Fruit fly (Drosophila melanogaster) whole organism, embryonic: ENCODE data around the gene cype.

Experiments
- CG11398 ChIP-seq: fragments of 200-800 bp; sonication (Bioruptor generic); optimal IDR thresholded peaks from 2 replicates; lab custom pipeline; 2016; ENCODE audit warnings: missing biosample characterization, missing genetic modification characterization
- CG12071 ChIP-seq: fragments of 200-800 bp; sonication (Bioruptor generic); optimal IDR thresholded peaks from 3 replicates; lab custom pipeline; 2018; ENCODE audit warnings: missing biosample characterization, mild to moderate bottlenecking, missing genetic modification characterization
- CG12155 ChIP-seq: fragments of 200-800 bp; sonication (Bioruptor generic); optimal IDR thresholded peaks from 3 replicates; lab custom pipeline; 2016; ENCODE audit warnings: missing biosample characterization, missing genetic modification characterization
- CG12659 ChIP-seq: fragments of 200-800 bp; sonication (Bioruptor generic); optimal IDR thresholded peaks from 3 replicates; lab custom pipeline; 2017; ENCODE audit warnings: mild to moderate bottlenecking, missing biosample characterization, missing genetic modification reagents, missing genetic modification characterization
- CG12942 ChIP-seq: fragments of 200-800 bp; sonication (Bioruptor generic); optimal IDR thresholded peaks from 3 replicates; lab custom pipeline; 2016; ENCODE audit warnings: missing biosample characterization, missing genetic modification characterization
- CG13424 ChIP-seq: fragments of 200-800 bp; sonication (Bioruptor generic); optimal IDR thresholded peaks from 2 replicates; lab custom pipeline; 2019; ENCODE audit warnings: missing biosample characterization, mild to moderate bottlenecking, missing genetic modification characterization, moderate library complexity
- CG14965 ChIP-seq: fragments of 200-800 bp; sonication (Bioruptor generic); optimal IDR thresholded peaks from 2 replicates; lab custom pipeline; 2016; ENCODE audit warnings: missing biosample characterization, missing genetic modification characterization, borderline replicate concordance
- CG15011 ChIP-seq: fragments of 200-800 bp; sonication (Bioruptor generic); optimal IDR thresholded peaks from 3 replicates; lab custom pipeline; 2018; ENCODE audit warnings: missing biosample characterization, mild to moderate bottlenecking, missing genetic modification characterization
- CG17912 ChIP-seq: fragments of 200-800 bp; sonication (Bioruptor generic); optimal IDR thresholded peaks from 2 replicates; lab custom pipeline; 2018; ENCODE audit warnings: missing biosample characterization, mild to moderate bottlenecking, missing genetic modification characterization
- CG3838 ChIP-seq: fragments of 200-800 bp; sonication (Bioruptor generic); optimal IDR thresholded peaks from 3 replicates; lab custom pipeline; 2016; ENCODE audit warnings: missing biosample characterization, missing genetic modification characterization
- CG4404 ChIP-seq: fragments of 200-800 bp; sonication (Bioruptor generic); IDR thresholded peaks from 2 replicates; pipeline ENCODE4 v1.3.6; 2022; ENCODE audit warnings: missing biosample characterization, missing genetic modification characterization
- CG4617 ChIP-seq: fragments of 200-800 bp; sonication (Bioruptor generic); optimal IDR thresholded peaks from 3 replicates; lab custom pipeline; 2016; ENCODE audit warnings: missing biosample characterization, missing genetic modification characterization, borderline replicate concordance
- CG5953 ChIP-seq: fragments of 200-800 bp; sonication (Bioruptor generic); IDR thresholded peaks from 2 replicates; pipeline ENCODE4 v1.3.6; 2022; ENCODE audit warnings: missing biosample characterization, missing genetic modification characterization
- CG9817 ChIP-seq: fragments of 200-800 bp; sonication (Bioruptor generic); optimal IDR thresholded peaks from 2 replicates; lab custom pipeline; 2018; ENCODE audit warnings: missing biosample characterization, mild to moderate bottlenecking, missing genetic modification characterization, moderate library complexity
- Deaf1 ChIP-seq: fragments of 200-800 bp; optimal IDR thresholded peaks from 3 replicates; lab custom pipeline; 2019; ENCODE audit warnings: missing biosample characterization, mild to moderate bottlenecking, missing genetic modification characterization, moderate library complexity
- H15 ChIP-seq: fragments of 200-800 bp; sonication (Bioruptor generic); IDR thresholded peaks from 3 replicates; pipeline ENCODE4 v1.3.6; 2022; ENCODE audit warnings: missing biosample characterization, missing genetic modification characterization
- HLH4C ChIP-seq: fragments of 200-800 bp; sonication (Bioruptor generic); IDR thresholded peaks from 3 replicates; pipeline ENCODE4 v1.3.6; 2022; ENCODE audit warnings: missing biosample characterization, missing genetic modification characterization; ENCODE audit not compliant: partially characterized antibody
- Hey ChIP-seq: fragments of 200-800 bp; sonication (Bioruptor generic); optimal IDR thresholded peaks from 3 replicates; lab custom pipeline; 2018; ENCODE audit warnings: missing biosample characterization, mild to moderate bottlenecking, missing genetic modification characterization
- Hr78 ChIP-seq, 2 experiments: fragments of 200-800 bp in 1 of 2; fragments of >200 bp in 1 of 2; sonication (Bioruptor generic) in 1 of 2; optimal IDR thresholded peaks; 2 replicates each; lab custom pipeline; 2017 to 2019; ENCODE audit warnings: missing biosample characterization in 2 of 2, missing genetic modification characterization in 2 of 2, mild to moderate bottlenecking in 1 of 2, moderate library complexity in 1 of 2
- Hsf ChIP-seq: fragments of 200-800 bp; sonication (Bioruptor generic); optimal IDR thresholded peaks from 3 replicates; lab custom pipeline; 2016; ENCODE audit warnings: missing biosample characterization, missing genetic modification characterization
- Lim3 ChIP-seq: fragments of 200-800 bp; sonication (Bioruptor generic); IDR thresholded peaks from 2 replicates; pipeline ENCODE4 v1.3.6; 2022; ENCODE audit warnings: missing biosample characterization, missing genetic modification characterization
- NK7.1 ChIP-seq: fragments of 200-800 bp; sonication (Bioruptor generic); optimal IDR thresholded peaks from 3 replicates; lab custom pipeline; 2016; ENCODE audit warnings: missing biosample characterization, missing genetic modification characterization
- Pdp1 ChIP-seq, 2 experiments: fragments of 200-800 bp; sonication (Bioruptor generic); optimal IDR thresholded peaks; 3 replicates each; lab custom pipeline; 2016; ENCODE audit warnings: missing biosample characterization in 2 of 2, missing genetic modification characterization in 2 of 2, mild to moderate bottlenecking in 1 of 2, moderate library complexity in 1 of 2
- Rx ChIP-seq: fragments of 200-800 bp; sonication (Bioruptor generic); IDR thresholded peaks from 2 replicates; pipeline ENCODE4 v1.3.6; 2022; ENCODE audit warnings: missing biosample characterization, missing genetic modification characterization
- aop ChIP-seq: fragments of 200-800 bp; sonication (Bioruptor generic); IDR thresholded peaks from 2 replicates; pipeline ENCODE4 v1.3.6; 2022; ENCODE audit warnings: missing biosample characterization, missing genetic modification characterization
- bcd ChIP-seq: fragments of 200-800 bp; sonication (Bioruptor generic); optimal IDR thresholded peaks from 2 replicates; lab custom pipeline; 2017; ENCODE audit warnings: missing biosample characterization, mild to moderate bottlenecking, missing genetic modification characterization
- emc ChIP-seq: fragments of 200-800 bp; sonication (Bioruptor generic); optimal IDR thresholded peaks from 2 replicates; lab custom pipeline; 2016; ENCODE audit warnings: missing biosample characterization, missing genetic modification characterization
- ewg ChIP-seq: fragments of 200-800 bp; sonication (Bioruptor generic); optimal IDR thresholded peaks from 3 replicates; lab custom pipeline; 2017; ENCODE audit warnings: mild to moderate bottlenecking, missing biosample characterization, missing genetic modification reagents, missing genetic modification characterization
- exex ChIP-seq: fragments of 200-800 bp; sonication (Bioruptor generic); optimal IDR thresholded peaks from 4 replicates; lab custom pipeline; 2018; ENCODE audit warnings: missing biosample characterization, mild to moderate bottlenecking, missing genetic modification characterization, moderate library complexity
- ftz-f1 ChIP-seq: fragments of 200-800 bp; sonication (Bioruptor generic); optimal IDR thresholded peaks from 2 replicates; lab custom pipeline; 2016; ENCODE audit warnings: missing biosample characterization, missing genetic modification characterization
- inv ChIP-seq: fragments of 200-800 bp; sonication (Bioruptor generic); IDR thresholded peaks from 2 replicates; pipeline ENCODE4 v1.3.6; 2022; ENCODE audit warnings: missing biosample characterization, missing genetic modification characterization; ENCODE audit not compliant: partially characterized antibody
- knrl ChIP-seq: fragments of 200-800 bp; sonication (Bioruptor generic); IDR thresholded peaks from 3 replicates; pipeline ENCODE4 v1.3.6; 2022; ENCODE audit warnings: missing biosample characterization, missing genetic modification characterization; ENCODE audit not compliant: partially characterized antibody
- lola ChIP-seq, 3 experiments: fragments of >200 bp in 2 of 3; fragments of 200-800 bp in 1 of 3; sonication (Bioruptor generic) in 1 of 3; optimal IDR thresholded peaks; 2 replicates each; lab custom pipeline; 2017 to 2019; ENCODE audit warnings: missing biosample characterization in 3 of 3, missing genetic modification characterization in 3 of 3, mild to moderate bottlenecking in 1 of 3, moderate library complexity in 1 of 3
- oc ChIP-seq: fragments of 200-800 bp; sonication (Bioruptor generic); optimal IDR thresholded peaks from 2 replicates; lab custom pipeline; 2018; ENCODE audit warnings: missing biosample characterization, mild to moderate bottlenecking, missing genetic modification characterization, moderate library complexity
- onecut ChIP-seq: fragments of 200-800 bp; sonication (Bioruptor generic); IDR thresholded peaks from 2 replicates; pipeline ENCODE4 v1.3.6; 2022; ENCODE audit warnings: missing biosample characterization, missing genetic modification characterization
- prd ChIP-seq, 3 experiments: fragments of >200 bp in 2 of 3; fragments of 200-800 bp in 1 of 3; sonication (Bioruptor generic) in 1 of 3; optimal IDR thresholded peaks in 2 of 3; IDR thresholded peaks in 1 of 3; 2 replicates in 2 of 3; 3 replicates in 1 of 3; pipeline versions ENCODE4 v1.3.6 to Lab custom; 2017 to 2022; ENCODE audit warnings: missing biosample characterization in 1 of 3, missing genetic modification characterization in 1 of 3
- salm ChIP-seq: fragments of 200-800 bp; sonication (Bioruptor generic); optimal IDR thresholded peaks from 2 replicates; lab custom pipeline; 2018; ENCODE audit warnings: missing biosample characterization, mild to moderate bottlenecking, missing genetic modification characterization
- slou ChIP-seq: fragments of 200-800 bp; sonication (Bioruptor generic); optimal IDR thresholded peaks from 3 replicates; lab custom pipeline; 2016; ENCODE audit warnings: missing biosample characterization, missing genetic modification characterization
- sob ChIP-seq: fragments of 200-800 bp; sonication (Bioruptor generic); IDR thresholded peaks from 2 replicates; pipeline ENCODE4 v1.3.6; 2022; ENCODE audit warnings: missing biosample characterization, missing genetic modification characterization
- sr ChIP-seq: fragments of 200-800 bp; sonication (Bioruptor generic); IDR thresholded peaks from 3 replicates; pipeline ENCODE4 v1.3.6; 2022; ENCODE audit warnings: missing biosample characterization, missing genetic modification characterization
- tll ChIP-seq, 2 experiments: fragments of 200-800 bp in 1 of 2; fragments of >200 bp in 1 of 2; sonication (Bioruptor generic) in 1 of 2; optimal IDR thresholded peaks; 2 replicates each; lab custom pipeline; 2017 to 2019; ENCODE audit warnings: missing biosample characterization in 2 of 2, missing genetic modification characterization in 2 of 2, mild to moderate bottlenecking in 1 of 2, moderate library complexity in 1 of 2
- toy ChIP-seq: fragments of 200-800 bp; sonication (Bioruptor generic); IDR thresholded peaks from 2 replicates; pipeline ENCODE4 v1.3.6; 2022; ENCODE audit warnings: missing biosample characterization, missing genetic modification characterization
- trem ChIP-seq: fragments of 200-800 bp; optimal IDR thresholded peaks from 3 replicates; lab custom pipeline; 2019; ENCODE audit warnings: missing biosample characterization, mild to moderate bottlenecking, missing genetic modification characterization, moderate library complexity
- wdn ChIP-seq: fragments of 200-800 bp; sonication (Bioruptor generic); IDR thresholded peaks from 2 replicates; pipeline ENCODE4 v1.3.6; 2022; ENCODE audit warnings: missing biosample characterization, missing genetic modification characterization
- wek ChIP-seq: fragments of 200-800 bp; sonication (Bioruptor generic); optimal IDR thresholded peaks from 3 replicates; lab custom pipeline; 2018; ENCODE audit warnings: missing biosample characterization, mild to moderate bottlenecking, missing genetic modification characterization, moderate library complexity
- z ChIP-seq: fragments of 200-800 bp; sonication (Bioruptor generic); IDR thresholded peaks from 3 replicates; pipeline ENCODE4 v1.3.6; 2022; ENCODE audit warnings: missing biosample characterization, missing genetic modification characterization
- zfh1 ChIP-seq: fragments of 200-800 bp; sonication (Bioruptor generic); IDR thresholded peaks from 3 replicates; pipeline ENCODE4 v1.3.6; 2022; ENCODE audit warnings: missing biosample characterization, missing genetic modification characterization

cype gene

dm6 chr2L:5326414-5327265 is at the start of gene cype, which contains the start of gene Ncoa6 (continued):
- peak; percentile 68 for TF ChIP-seq HLH4C (GFP tag; lab: Robert Waterston, UW)
- no peak for TF ChIP-seq z
- TF ChIP-seq H15: 0 out of 3 replicates have a peak, but pooled peaks have one; percentile 40
- TF ChIP-seq wek (GFP tag; lab: Kevin White, UChicago): no peak
- TF ChIP-seq zfh1 (GFP tag; lab: Robert Waterston, UW): no peak
- peak; percentile 69; the same call in 1 of the 2 replicates for TF ChIP-seq inv (GFP tag; lab: Robert Waterston, UW)
- no peak for TF ChIP-seq emc (GFP tag; lab: Kevin White, UChicago)
- no peak for TF ChIP-seq tll (GFP tag; optimal IDR thresholded peaks at IDR 0.05; lab: Kevin White, UChicago)
- no peak for TF ChIP-seq CG17912 (GFP tag; lab: Kevin White, UChicago)
- no peak for TF ChIP-seq NK7.1
- TF ChIP-seq lola (GFP tag; optimal IDR thresholded peaks at IDR 0.05; lab: Kevin White, UChicago): peak in 1 of 3 experiments; percentile 33
- peak; percentile 48 for TF ChIP-seq slou (GFP tag; lab: Kevin White, UChicago)
- no peak for TF ChIP-seq CG11398
- no peak for TF ChIP-seq sr (GFP tag; lab: Robert Waterston, UW)
- no peak for TF ChIP-seq exex (tag; lab: Kevin White, UChicago)
- TF ChIP-seq ewg: peak; percentile 8
- no peak for TF ChIP-seq CG15011 (GFP tag; lab: Kevin White, UChicago)
- no peak for TF ChIP-seq Pdp1 (GFP tag; optimal IDR thresholded peaks at IDR 0.05; lab: Kevin White, UChicago)
- no peak for TF ChIP-seq prd (optimal IDR thresholded peaks at IDR 0.05; lab: Kevin White, UChicago)
- peak; percentile 58 for TF ChIP-seq prd (GFP tag; IDR thresholded peaks at IDR 0.05; lab: Robert Waterston, UW)
- TF ChIP-seq aop (GFP tag; lab: Robert Waterston, UW): no peak
- TF ChIP-seq CG3838 (GFP tag; lab: Kevin White, UChicago): no peak
- TF ChIP-seq CG12659: peak; percentile 84
- peak; percentile 2 for TF ChIP-seq CG4617 (GFP tag; lab: Kevin White, UChicago)
- TF ChIP-seq CG12942 (GFP tag; lab: Kevin White, UChicago): peak; percentile 13
- TF ChIP-seq ftz-f1 (GFP tag; lab: Kevin White, UChicago): no peak
- TF ChIP-seq knrl (GFP tag; lab: Robert Waterston, UW): peak; percentile 78; the same call in 2 of the 3 replicates
- peak; percentile 33 for TF ChIP-seq onecut
- TF ChIP-seq toy (GFP tag; lab: Robert Waterston, UW): no peak
- TF ChIP-seq Hey (tag; lab: Kevin White, UChicago): no peak
- TF ChIP-seq CG12155 (GFP tag; lab: Kevin White, UChicago): peak; percentile 48
- TF ChIP-seq CG9817 (tag; lab: Kevin White, UChicago): peak; percentile 63
- 0 out of 2 replicates have a peak, but pooled peaks have one; percentile 40 for TF ChIP-seq sob (GFP tag; lab: Robert Waterston, UW)
- TF ChIP-seq Hr78 (GFP tag; optimal IDR thresholded peaks at IDR 0.05; lab: Kevin White, UChicago): no peak
- TF ChIP-seq Hsf (GFP tag; lab: Kevin White, UChicago): peak; percentile 37
- TF ChIP-seq wdn (GFP tag; lab: Robert Waterston, UW): no peak
- TF ChIP-seq Deaf1 (tag; lab: Kevin White, UChicago): peak; percentile 27
- peak; percentile 36; the same call in 1 of the 2 replicates for TF ChIP-seq CG4404 (GFP tag; lab: Robert Waterston, UW)
- TF ChIP-seq Rx (GFP tag; lab: Robert Waterston, UW): no peak
- TF ChIP-seq oc (tag; lab: Kevin White, UChicago): no peak
- no peak for TF ChIP-seq CG12071 (GFP tag; lab: Kevin White, UChicago)
- TF ChIP-seq CG5953 (GFP tag; lab: Robert Waterston, UW): no peak
- no peak for TF ChIP-seq Lim3
- no peak for TF ChIP-seq salm (tag; lab: Kevin White, UChicago)
- TF ChIP-seq bcd (GFP tag; lab: Kevin White, UChicago): peak; percentile 43
- TF ChIP-seq CG14965 (GFP tag; lab: Kevin White, UChicago): no peak
- peak; percentile 44 for TF ChIP-seq trem (tag; lab: Kevin White, UChicago)
- peak; percentile 77 for TF ChIP-seq CG13424 (tag; lab: Kevin White, UChicago)
